Fruit fly (Drosophila melanogaster) whole organism, embryonic: ENCODE data around the gene CG7071.

Source experiments
- Atf3 ChIP-seq: fragments of 200-800 bp; sonication (Bioruptor generic); optimal IDR thresholded peaks from 3 replicates; lab custom pipeline; 2016; ENCODE audit warnings: missing biosample characterization, missing genetic modification characterization
- BEAF-32 ChIP-seq: fragments of 200-800 bp; sonication (Bioruptor generic); optimal IDR thresholded peaks from 3 replicates; lab custom pipeline; 2017; ENCODE audit warnings: missing biosample characterization, missing genetic modification characterization, mild to moderate bottlenecking, moderate library complexity, missing genetic modification reagents
- C15 ChIP-seq: fragments of 200-800 bp; sonication (Bioruptor generic); IDR thresholded peaks from 3 replicates; pipeline ENCODE4 v1.3.6; 2022; ENCODE audit warnings: missing biosample characterization, missing genetic modification characterization
- CG11398 ChIP-seq: fragments of 200-800 bp; sonication (Bioruptor generic); optimal IDR thresholded peaks from 2 replicates; lab custom pipeline; 2016; ENCODE audit warnings: missing biosample characterization, missing genetic modification characterization
- CG11560 ChIP-seq: fragments of 200-800 bp; sonication (Bioruptor generic); IDR thresholded peaks from 3 replicates; pipeline ENCODE4 v1.3.6; 2022; ENCODE audit warnings: missing biosample characterization, missing genetic modification characterization
- CG12659 ChIP-seq: fragments of 200-800 bp; sonication (Bioruptor generic); optimal IDR thresholded peaks from 3 replicates; lab custom pipeline; 2017; ENCODE audit warnings: mild to moderate bottlenecking, missing biosample characterization, missing genetic modification reagents, missing genetic modification characterization
- CG13424 ChIP-seq: fragments of 200-800 bp; sonication (Bioruptor generic); optimal IDR thresholded peaks from 2 replicates; lab custom pipeline; 2019; ENCODE audit warnings: missing biosample characterization, mild to moderate bottlenecking, missing genetic modification characterization, moderate library complexity
- CG14441 ChIP-seq: fragments of 200-800 bp; sonication (Bioruptor generic); IDR thresholded peaks from 2 replicates; pipeline ENCODE4 v1.3.6; 2022; ENCODE audit warnings: missing biosample characterization, missing genetic modification characterization
- CG14860 ChIP-seq: fragments of 200-800 bp; sonication (Bioruptor generic); IDR thresholded peaks from 3 replicates; pipeline ENCODE4 v1.3.6; 2022; ENCODE audit warnings: missing biosample characterization, missing genetic modification characterization; ENCODE audit not compliant: partially characterized antibody
- CG17612 ChIP-seq: fragments of 200-800 bp; sonication (Bioruptor generic); IDR thresholded peaks from 2 replicates; pipeline ENCODE4 v1.3.6; 2022; ENCODE audit warnings: missing biosample characterization, missing genetic modification characterization
- CG17802 ChIP-seq: fragments of 200-800 bp; sonication (Bioruptor generic); optimal IDR thresholded peaks from 2 replicates; lab custom pipeline; 2018; ENCODE audit warnings: missing biosample characterization, mild to moderate bottlenecking, missing genetic modification characterization, moderate library complexity
- CG18476 ChIP-seq: fragments of 200-800 bp; sonication (Bioruptor generic); optimal IDR thresholded peaks from 2 replicates; lab custom pipeline; 2016; ENCODE audit warnings: missing biosample characterization, mild to moderate bottlenecking, missing genetic modification characterization
- CG3065 ChIP-seq: fragments of 200-800 bp; sonication (Bioruptor generic); optimal IDR thresholded peaks from 2 replicates; lab custom pipeline; 2016; ENCODE audit warnings: missing biosample characterization, missing genetic modification characterization
- CG31388 ChIP-seq: fragments of 200-800 bp; sonication (Bioruptor generic); optimal IDR thresholded peaks from 2 replicates; lab custom pipeline; 2016; ENCODE audit warnings: missing biosample characterization, missing genetic modification characterization
- CG32532 ChIP-seq: fragments of 200-800 bp; sonication (Bioruptor generic); IDR thresholded peaks from 2 replicates; pipeline ENCODE4 v1.3.6; 2022; ENCODE audit warnings: missing biosample characterization, missing genetic modification characterization
- CG3838 ChIP-seq: fragments of 200-800 bp; sonication (Bioruptor generic); optimal IDR thresholded peaks from 3 replicates; lab custom pipeline; 2016; ENCODE audit warnings: missing biosample characterization, missing genetic modification characterization
- CG42726 ChIP-seq: fragments of 200-800 bp; sonication (Bioruptor generic); IDR thresholded peaks from 2 replicates; pipeline ENCODE4 v1.3.6; 2022; ENCODE audit warnings: missing biosample characterization, missing genetic modification characterization; ENCODE audit not compliant: partially characterized antibody
- CG4328 ChIP-seq: fragments of 200-800 bp; sonication (Bioruptor generic); optimal IDR thresholded peaks from 3 replicates; lab custom pipeline; 2017; ENCODE audit warnings: missing biosample characterization, missing genetic modification reagents, missing genetic modification characterization
- CG6254 ChIP-seq: fragments of 200-800 bp; sonication (Bioruptor generic); optimal IDR thresholded peaks from 3 replicates; lab custom pipeline; 2017; ENCODE audit warnings: mild to moderate bottlenecking, missing biosample characterization, missing genetic modification reagents, missing genetic modification characterization
- CG6689 ChIP-seq: fragments of 200-800 bp; sonication (Bioruptor generic); IDR thresholded peaks from 2 replicates; pipeline ENCODE4 v1.3.6; 2022; ENCODE audit warnings: missing biosample characterization, missing genetic modification characterization
- CG6791 ChIP-seq: fragments of 200-800 bp; sonication (Bioruptor generic); IDR thresholded peaks from 3 replicates; pipeline ENCODE4 v1.3.6; 2022; ENCODE audit warnings: missing biosample characterization, missing genetic modification characterization; ENCODE audit not compliant: partially characterized antibody
- CG8290 ChIP-seq, 3 experiments: fragments of 200-800 bp; sonication (Bioruptor generic); optimal IDR thresholded peaks; 2 replicates each; lab custom pipeline; 2016 to 2019; ENCODE audit warnings: missing biosample characterization in 3 of 3, missing genetic modification characterization in 3 of 3, mild to moderate bottlenecking in 2 of 3, moderate library complexity in 1 of 3
- CG9797 ChIP-seq: fragments of 200-800 bp; sonication (Bioruptor generic); optimal IDR thresholded peaks from 3 replicates; lab custom pipeline; 2018; ENCODE audit warnings: missing biosample characterization, mild to moderate bottlenecking, missing genetic modification characterization
- CHES-1-like ChIP-seq: fragments of 200-800 bp; sonication (Bioruptor generic); optimal IDR thresholded peaks from 2 replicates; lab custom pipeline; 2016; ENCODE audit warnings: missing biosample characterization, missing genetic modification characterization
- CrebB ChIP-seq: fragments of 200-800 bp; sonication (Bioruptor generic); optimal IDR thresholded peaks from 3 replicates; lab custom pipeline; 2018; ENCODE audit warnings: missing biosample characterization, mild to moderate bottlenecking, missing genetic modification characterization
- Dek ChIP-seq: fragments of 200-800 bp; sonication (Bioruptor generic); optimal IDR thresholded peaks from 3 replicates; lab custom pipeline; 2019; ENCODE audit warnings: missing biosample characterization, mild to moderate bottlenecking, missing genetic modification characterization, moderate library complexity
- Dref ChIP-seq: fragments of 200-800 bp; sonication (Bioruptor generic); IDR thresholded peaks from 2 replicates; pipeline ENCODE4 v1.3.6; 2022; ENCODE audit warnings: missing biosample characterization, missing genetic modification characterization
- Myb ChIP-seq: fragments of 200-800 bp; sonication (Bioruptor generic); optimal IDR thresholded peaks from 2 replicates; lab custom pipeline; 2016; ENCODE audit warnings: missing biosample characterization, missing genetic modification characterization
- PHDP ChIP-seq: fragments of 200-800 bp; sonication (Bioruptor generic); optimal IDR thresholded peaks from 3 replicates; lab custom pipeline; 2018; ENCODE audit warnings: missing biosample characterization, mild to moderate bottlenecking, missing genetic modification characterization, moderate library complexity
- Ravus ChIP-seq: fragments of 200-800 bp; sonication (Bioruptor generic); IDR thresholded peaks from 2 replicates; pipeline ENCODE4 v1.3.6; 2022; ENCODE audit warnings: missing biosample characterization, missing genetic modification characterization
- Six4 ChIP-seq: fragments of 200-800 bp; sonication (Bioruptor generic); optimal IDR thresholded peaks from 2 replicates; lab custom pipeline; 2016; ENCODE audit warnings: missing biosample characterization, missing genetic modification characterization
- Stat92E ChIP-seq, 3 experiments: fragments of >200 bp in 2 of 3; fragments of 200-800 bp in 1 of 3; sonication (Bioruptor generic) in 1 of 3; optimal IDR thresholded peaks; 2 replicates each; lab custom pipeline; 2017 to 2019; ENCODE audit warnings: missing biosample characterization in 3 of 3, missing genetic modification characterization in 3 of 3, mild to moderate bottlenecking in 1 of 3, moderate library complexity in 1 of 3
- Vsx1 ChIP-seq: fragments of 200-800 bp; sonication (Bioruptor generic); optimal IDR thresholded peaks from 2 replicates; lab custom pipeline; 2017; ENCODE audit warnings: missing biosample characterization, mild to moderate bottlenecking, missing genetic modification characterization, missing genetic modification reagents
- cas ChIP-seq: fragments of 200-800 bp; sonication (Bioruptor generic); IDR thresholded peaks from 2 replicates; pipeline ENCODE4 v1.3.6; 2022; ENCODE audit warnings: missing biosample characterization, missing genetic modification characterization
- eyg ChIP-seq: fragments of 200-800 bp; sonication (Bioruptor generic); optimal IDR thresholded peaks from 3 replicates; lab custom pipeline; 2016; ENCODE audit warnings: missing biosample characterization, missing genetic modification characterization
- grau ChIP-seq: fragments of 200-800 bp; optimal IDR thresholded peaks from 3 replicates; lab custom pipeline; 2019; ENCODE audit warnings: missing biosample characterization, mild to moderate bottlenecking, missing genetic modification characterization, moderate library complexity
- gsb ChIP-seq: fragments of 200-800 bp; sonication (Bioruptor generic); IDR thresholded peaks from 2 replicates; pipeline ENCODE4 v1.3.6; 2022; ENCODE audit warnings: missing biosample characterization, missing genetic modification characterization
- kah ChIP-seq: fragments of 200-800 bp; sonication (Bioruptor generic); optimal IDR thresholded peaks from 2 replicates; lab custom pipeline; 2018; ENCODE audit warnings: missing biosample characterization, mild to moderate bottlenecking, missing genetic modification characterization
- kni ChIP-seq: fragments of 200-800 bp; sonication (Bioruptor generic); optimal IDR thresholded peaks from 3 replicates; lab custom pipeline; 2017; ENCODE audit warnings: mild to moderate bottlenecking, missing biosample characterization, missing genetic modification reagents, missing genetic modification characterization
- mld ChIP-seq: fragments of 200-800 bp; sonication (Bioruptor generic); IDR thresholded peaks from 3 replicates; pipeline ENCODE4 v1.3.6; 2022; ENCODE audit warnings: missing biosample characterization, missing genetic modification characterization; ENCODE audit not compliant: partially characterized antibody
- nom ChIP-seq: fragments of 200-800 bp; sonication (Bioruptor generic); optimal IDR thresholded peaks from 2 replicates; lab custom pipeline; 2017; ENCODE audit warnings: missing biosample characterization, missing genetic modification characterization, mild to moderate bottlenecking, moderate library complexity, missing genetic modification reagents
- run ChIP-seq: fragments of 200-800 bp; sonication (Bioruptor generic); optimal IDR thresholded peaks from 3 replicates; lab custom pipeline; 2018; ENCODE audit warnings: missing biosample characterization, mild to moderate bottlenecking, missing genetic modification characterization
- salm ChIP-seq: fragments of 200-800 bp; sonication (Bioruptor generic); optimal IDR thresholded peaks from 2 replicates; lab custom pipeline; 2018; ENCODE audit warnings: missing biosample characterization, mild to moderate bottlenecking, missing genetic modification characterization
- sim ChIP-seq: fragments of 200-800 bp; sonication (Bioruptor generic); IDR thresholded peaks from 2 replicates; pipeline ENCODE4 v1.3.6; 2022; ENCODE audit warnings: missing biosample characterization, missing genetic modification characterization
- slp2 ChIP-seq: fragments of 200-800 bp; sonication (Bioruptor generic); optimal IDR thresholded peaks from 2 replicates; lab custom pipeline; 2016; ENCODE audit warnings: missing biosample characterization, missing genetic modification characterization
- tll ChIP-seq, 2 experiments: fragments of 200-800 bp in 1 of 2; fragments of >200 bp in 1 of 2; sonication (Bioruptor generic) in 1 of 2; optimal IDR thresholded peaks; 2 replicates each; lab custom pipeline; 2017 to 2019; ENCODE audit warnings: missing biosample characterization in 2 of 2, missing genetic modification characterization in 2 of 2, mild to moderate bottlenecking in 1 of 2, moderate library complexity in 1 of 2
- trh ChIP-seq: fragments of 200-800 bp; sonication (Bioruptor generic); optimal IDR thresholded peaks from 2 replicates; lab custom pipeline; 2016; ENCODE audit warnings: missing biosample characterization, missing genetic modification characterization
- tup ChIP-seq: fragments of 200-800 bp; sonication (Bioruptor generic); optimal IDR thresholded peaks from 2 replicates; lab custom pipeline; 2016; ENCODE audit warnings: missing biosample characterization, mild to moderate bottlenecking, missing genetic modification characterization, moderate library complexity
- wor ChIP-seq: fragments of 200-800 bp; sonication (Bioruptor generic); IDR thresholded peaks from 2 replicates; pipeline ENCODE4 v1.3.6; 2022; ENCODE audit warnings: missing biosample characterization, missing genetic modification characterization

CG7071 gene

DNA sequence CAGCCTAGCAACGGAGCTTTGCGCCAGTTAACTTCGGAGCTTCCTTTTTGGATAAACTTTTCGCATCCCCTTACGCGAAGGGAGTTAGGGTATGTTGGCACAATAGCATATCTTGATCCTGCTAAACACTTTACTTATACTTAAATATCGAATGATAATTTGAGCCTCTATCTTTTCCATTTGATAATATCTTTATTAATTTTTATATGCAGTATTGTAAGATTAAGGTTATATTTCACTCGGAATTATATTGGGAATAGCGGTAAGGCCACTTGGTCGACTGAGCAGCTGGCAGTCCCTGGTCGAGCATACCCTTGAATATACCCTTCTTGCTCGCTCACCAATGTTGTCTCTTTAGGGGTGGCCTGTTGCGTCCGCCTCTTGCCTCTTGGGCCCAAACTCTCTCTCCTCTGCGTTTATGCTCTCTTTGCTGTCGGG, 6.4 kb downstream of the CG7071 start (continued):
- TF ChIP-seq wor (GFP tag; lab: Robert Waterston, UW) (peak; percentile 51), CG9797 (GFP tag; lab: Kevin White, UChicago) (no peak), CG12659 (peak; percentile 59), slp2 (no peak), sim (no peak), CG13424 (tag; lab: Kevin White, UChicago) (peak; percentile 65), salm (tag; lab: Kevin White, UChicago) (no peak), CG6791 (0 out of 3 replicates have a peak, but pooled peaks have one; percentile 4), tup (GFP tag; lab: Kevin White, UChicago) (no peak), cas (GFP tag; lab: Robert Waterston, UW) (0 out of 2 replicates have a peak, but pooled peaks have one; percentile 40), CG11560 (tag; lab: Robert Waterston, UW) (peak; percentile 60; the same call in 2 of the 3 replicates), CG8290 (GFP tag; optimal IDR thresholded peaks at IDR 0.05; lab: Kevin White, UChicago) (no peak), CG8290 (tag; optimal IDR thresholded peaks at IDR 0.05; lab: Kevin White, UChicago) (no peak), CG18476 (GFP tag; lab: Kevin White, UChicago) (peak; percentile 26), kah (GFP tag; lab: Kevin White, UChicago) (no peak), CG3065 (GFP tag; lab: Kevin White, UChicago) (no peak), CG17802 (no peak), run (tag; lab: Kevin White, UChicago) (peak; percentile 8), CHES-1-like (GFP tag; lab: Kevin White, UChicago) (no peak), BEAF-32 (GFP tag; lab: Kevin White, UChicago) (no peak), CG42726 (no peak), CG14441 (GFP tag; lab: Robert Waterston, UW) (peak; percentile 78), nom (GFP tag; lab: Kevin White, UChicago) (no peak), Six4 (GFP tag; lab: Kevin White, UChicago) (peak; percentile 37), CG11398 (GFP tag; lab: Kevin White, UChicago) (no peak), mld (no peak), trh (GFP tag; lab: Kevin White, UChicago) (peak; percentile 50), CG14860 (GFP tag; lab: Robert Waterston, UW) (no peak), grau (tag; lab: Kevin White, UChicago) (peak; percentile 68), Atf3 (no peak), CG6689 (GFP tag; lab: Robert Waterston, UW) (peak; percentile 80), Dref (GFP tag; lab: Robert Waterston, UW) (no peak), CG17612 (GFP tag; lab: Robert Waterston, UW) (peak; percentile 29; the same call in 1 of the 2 replicates), Ravus (GFP tag; lab: Robert Waterston, UW) (peak; percentile 72), Myb (GFP tag; lab: Kevin White, UChicago) (no peak), CG3838 (GFP tag; lab: Kevin White, UChicago) (no peak), Dek (tag; lab: Kevin White, UChicago) (peak; percentile 49), C15 (GFP tag; lab: Robert Waterston, UW) (0 out of 3 replicates have a peak, but pooled peaks have one; percentile 49), CG31388 (GFP tag; lab: Kevin White, UChicago) (no peak), kni (GFP tag; lab: Kevin White, UChicago) (no peak), Vsx1 (GFP tag; lab: Kevin White, UChicago) (no peak), tll (GFP tag; optimal IDR thresholded peaks at IDR 0.05; lab: Kevin White, UChicago) (no peak), CG6254 (GFP tag; lab: Kevin White, UChicago) (peak; percentile 27), PHDP (tag; lab: Kevin White, UChicago) (peak; percentile 59), Stat92E (GFP tag; optimal IDR thresholded peaks at IDR 0.05; lab: Kevin White, UChicago) (no peak), CG32532 (peak; percentile 79), eyg (GFP tag; lab: Kevin White, UChicago) (peak; percentile 45), CrebB (tag; lab: Kevin White, UChicago) (no peak), CG4328 (GFP tag; lab: Kevin White, UChicago) (peak; percentile 46), gsb (GFP tag; lab: Robert Waterston, UW) (peak; percentile 34; the same call in 1 of the 2 replicates)
